Worm (Caenorhabditis elegans): ENCODE data around the gene pbo-4.

Gene pbo-4

ce11 chrX:10963453-10964046, 9.6 kb downstream of the pbo-4 start, which contains the start of gene nas-10 (continued):
- TF ChIP-seq tlf-1 (GFP tag; optimal IDR thresholded peaks at IDR 0.05) (no peak), efl-1 (GFP tag; optimal IDR thresholded peaks at IDR 0.05) (no peak), ceh-79 (tag; optimal IDR thresholded peaks at IDR 0.05) (no peak), him-1 (tag; optimal IDR thresholded peaks at IDR 0.05) (peak; percentile 90), nfya-2 (GFP tag; IDR thresholded peaks at IDR 0.05) (no peak), zim-3 (tag; optimal IDR thresholded peaks at IDR 0.05) (peak; percentile 2), T07F8.4 (tag; optimal IDR thresholded peaks at IDR 0.05) (peak; percentile 39), ztf-3 (GFP tag; optimal IDR thresholded peaks at IDR 0.05) (no peak), K11D2.4 (GFP tag; IDR thresholded peaks at IDR 0.05) (0 out of 2 replicates have a peak, but pooled peaks have one; percentile 45), snpc-4 (GFP tag; optimal IDR thresholded peaks at IDR 0.05) (peak; percentile 83), snpc-4 (tag; optimal IDR thresholded peaks at IDR 0.05) (peak in 1 of 4 experiments; percentile 78), bed-2 (GFP tag; IDR thresholded peaks at IDR 0.05) (no peak), egl-44 (GFP tag; IDR thresholded peaks at IDR 0.05) (peak; percentile 88), Y53F4B.3 (GFP tag; IDR thresholded peaks at IDR 0.05) (0 out of 2 replicates have a peak, but pooled peaks have one; percentile 5), hlh-12 (tag; optimal IDR thresholded peaks at IDR 0.05) (peak; percentile 34), hmg-20 (GFP tag; IDR thresholded peaks at IDR 0.05) (peak; percentile 57; the same call in 1 of the 2 replicates), aptf-2 (GFP tag; conservative IDR thresholded peaks at IDR 0.05) (0 out of 2 replicates have a peak, but pooled peaks have one; percentile 25), pbrm-1 (GFP tag; IDR thresholded peaks at IDR 0.05) (peak; percentile 85), F22D6.2 (tag; optimal IDR thresholded peaks at IDR 0.05) (no peak), egl-18 (GFP tag; IDR thresholded peaks at IDR 0.05) (0 out of 2 replicates have a peak, but pooled peaks have one; percentile 63), rpc-1 (optimal IDR thresholded peaks at IDR 0.05) (peak; percentile 91), rpc-1 (tag; optimal IDR thresholded peaks at IDR 0.05) (peak; percentile 96), ets-4 (GFP tag; optimal IDR thresholded peaks at IDR 0.05) (peak; percentile 56), K12H6.12 (tag; optimal IDR thresholded peaks at IDR 0.05) (peak; percentile 47), aptf-3 (GFP tag; IDR thresholded peaks at IDR 0.05) (0 out of 2 replicates have a peak, but pooled peaks have one; percentile 11), F39B2.1 (GFP tag; IDR thresholded peaks at IDR 0.05) (no peak), ceh-100 (GFP tag; IDR thresholded peaks at IDR 0.05) (no peak), nfya-1 (tag; optimal IDR thresholded peaks at IDR 0.05; ENCODE audit: borderline replicate concordance, insufficient read depth) (no peak), madf-6 (GFP tag; IDR thresholded peaks at IDR 0.05) (no peak), lin-54 (GFP tag; optimal IDR thresholded peaks at IDR 0.05) (no peak), hrde-1 (tag; optimal IDR thresholded peaks at IDR 0.05; ENCODE audit: borderline replicate concordance) (peak; percentile 73), Y95B8A.8 (GFP tag; IDR thresholded peaks at IDR 0.05) (no peak), T26A5.8 (tag; optimal IDR thresholded peaks at IDR 0.05) (peak; percentile 27), ztf-26 (tag; optimal IDR thresholded peaks at IDR 0.05) (peak; percentile 37), F37B4.10 (GFP tag; IDR thresholded peaks at IDR 0.05) (no peak), rec-8 (tag; optimal IDR thresholded peaks at IDR 0.05) (peak; percentile 87 to 91), D2030.7 (GFP tag; IDR thresholded peaks at IDR 0.05) (peak; percentile 73), hmg-1.2 (GFP tag; IDR thresholded peaks at IDR 0.05) (peak; percentile 84), unc-130 (GFP tag; optimal IDR thresholded peaks at IDR 0.05) (no peak), atf-7 (tag; optimal IDR thresholded peaks at IDR 0.05) (peak; percentile 22), sdz-38 (tag; optimal IDR thresholded peaks at IDR 0.05) (no peak), madf-8 (GFP tag; conservative IDR thresholded peaks at IDR 0.05) (no peak), lin-35 (GFP tag; optimal IDR thresholded peaks at IDR 0.05) (no peak), F57C9.4 (tag; optimal IDR thresholded peaks at IDR 0.05) (peak; percentile 7), chd-7 (tag; optimal IDR thresholded peaks at IDR 0.05) (peak; percentile 53), fkh-3 (tag; optimal IDR thresholded peaks at IDR 0.05) (no peak), lir-1 (GFP tag; conservative IDR thresholded peaks at IDR 0.05) (0 out of 2 replicates have a peak, but pooled peaks have one; percentile 10), F52B5.7 (tag; optimal IDR thresholded peaks at IDR 0.05) (peak; percentile 65), ekl-4 (GFP tag; IDR thresholded peaks at IDR 0.05) (no peak)

All from whole organism, young adult.